Worm (Caenorhabditis elegans): ENCODE measurements around the gene nlp-51.

- no peak for TF ChIP-seq him-1 (tag; optimal IDR thresholded peaks at IDR 0.05)
- TF ChIP-seq dao-5 (tag; optimal IDR thresholded peaks at IDR 0.05): no peak
- TF ChIP-seq W03F9.2 (tag; optimal IDR thresholded peaks at IDR 0.05): no peak
Observed at ce11 chrII:11307332-11307731, 12.2 kb downstream of the nlp-51 start.
